Fruit fly (Drosophila melanogaster): ENCODE data around the gene Fancl.
A peak's percentile ranks its signal among the peaks of the same experiment; 100 is the strongest.

DNA sequence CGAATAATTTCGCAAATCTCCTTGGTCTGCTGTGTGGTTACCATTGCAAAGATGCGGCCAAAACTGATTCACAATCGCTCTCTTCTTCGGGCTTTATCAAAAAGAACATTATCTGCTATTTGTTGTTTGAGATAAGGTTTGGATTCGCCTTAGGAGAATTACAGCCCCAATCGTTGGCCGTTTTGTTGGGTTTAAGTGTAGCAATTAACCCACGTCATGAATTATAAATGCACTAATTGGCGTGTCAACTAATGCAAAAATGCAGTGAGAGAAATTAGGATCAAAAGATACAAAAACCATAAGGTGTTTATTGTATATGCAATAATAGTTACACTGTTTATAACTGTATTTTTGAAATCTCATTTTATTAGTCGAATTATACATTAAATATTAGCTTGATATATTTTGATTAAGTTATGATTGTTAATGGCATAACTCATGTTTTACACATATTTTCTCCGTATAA, 22.7 kb upstream of the Fancl start, which contains the start of gene Alp13:
- TF ChIP-seq CG12768 (GFP tag; optimal IDR thresholded peaks at IDR 0.05), result peak; percentile 35
- no peak for TF ChIP-seq tj (GFP tag; optimal IDR thresholded peaks at IDR 0.05)
- no peak for TF ChIP-seq CG7045 (GFP tag; optimal IDR thresholded peaks at IDR 0.05)
- TF ChIP-seq Clk (GFP tag; optimal IDR thresholded peaks at IDR 0.05), result no peak
- no peak for TF ChIP-seq toe (GFP tag; optimal IDR thresholded peaks at IDR 0.05)
- TF ChIP-seq Mnt (GFP tag; optimal IDR thresholded peaks at IDR 0.05), result no peak
- TF ChIP-seq ovo (GFP tag; optimal IDR thresholded peaks at IDR 0.05), result no peak
- peak; percentile 53 for TF ChIP-seq CG5204 (GFP tag; optimal IDR thresholded peaks at IDR 0.05)

Measured in whole organism, adult.